Worm (Caenorhabditis elegans): ENCODE data around the gene D2096.6.

DNA sequence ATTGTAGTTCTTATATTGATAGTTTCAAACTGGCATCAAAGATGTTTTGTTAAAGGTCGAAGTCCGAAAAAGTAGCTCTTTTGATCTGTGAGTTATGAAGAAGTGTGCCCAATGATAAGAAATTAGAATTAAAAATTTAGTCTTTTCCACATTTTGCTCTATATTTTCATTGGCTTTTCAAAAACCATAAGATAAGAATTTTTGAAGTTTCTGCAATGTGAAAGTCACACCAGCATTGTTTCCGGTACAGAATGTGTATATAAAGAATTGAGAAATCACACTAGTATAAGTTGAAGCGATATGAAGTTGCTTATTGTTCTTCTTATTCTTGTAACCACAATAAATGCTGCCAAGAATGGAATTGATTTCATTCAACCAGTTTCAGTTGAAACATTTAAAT lies 36.5 kb downstream of the D2096.6 start, which contains the start of gene lys-10:
- TF ChIP-seq ama-1 (optimal IDR thresholded peaks at IDR 0.05) (no peak), sea-1 (GFP tag; conservative IDR thresholded peaks at IDR 0.05) (no peak), F13C5.2 (tag; optimal IDR thresholded peaks at IDR 0.05) (no peak), ceh-36 (tag; optimal IDR thresholded peaks at IDR 0.05) (no peak), hmg-4 (GFP tag; optimal IDR thresholded peaks at IDR 0.05) (no peak), aly-1 (tag; optimal IDR thresholded peaks at IDR 0.05) (no peak), ets-7 (tag; optimal IDR thresholded peaks at IDR 0.05) (no peak), B0310.2 (tag; optimal IDR thresholded peaks at IDR 0.05) (no peak), tra-4 (tag; optimal IDR thresholded peaks at IDR 0.05) (no peak)
